Worm (Caenorhabditis elegans) whole organism, L1 larva: ENCODE data around the gene sec-16A.1.

Source experiments
- C16A3.4 ChIP-seq: fragments of 150-350 bp; optimal IDR thresholded peaks from 2 replicates; lab custom pipeline; 2014; ENCODE audit warnings: missing biosample characterization, missing genetic modification characterization
- aly-2 ChIP-seq: fragments of 150-350 bp; optimal IDR thresholded peaks from 2 replicates; lab custom pipeline; 2014; ENCODE audit warnings: missing biosample characterization, missing genetic modification characterization
- blmp-1 ChIP-seq: fragments of 150-350 bp; optimal IDR thresholded peaks from 2 replicates; lab custom pipeline; 2014; ENCODE audit warnings: missing biosample characterization, missing genetic modification characterization
- ceh-63 ChIP-seq: fragments of 200-800 bp; sonication (Bioruptor generic); optimal IDR thresholded peaks from 2 replicates; lab custom pipeline; 2018; ENCODE audit warnings: mild to moderate bottlenecking, missing genetic modification characterization, missing compliant biosample characterization
- efl-1 ChIP-seq, 4 experiments: fragments of 150-350 bp; optimal IDR thresholded peaks in 3 of 4; peaks in 1 of 4; 1 replicate in 1 of 4; 2 replicates in 3 of 4; lab custom pipeline; 2014; ENCODE audit warnings: missing biosample characterization in 2 of 4, missing genetic modification characterization in 2 of 4, missing genetic modification reagents in 2 of 4
- egl-27 ChIP-seq, 2 experiments: fragments of 150-350 bp in 1 of 2; sonication (generic microtip); optimal IDR thresholded peaks; 3 replicates each; lab custom pipeline; 2017 to 2018; ENCODE audit warnings: missing biosample characterization in 2 of 2, missing genetic modification characterization in 2 of 2, missing genetic modification reagents in 2 of 2
- hpl-2 ChIP-seq: fragments of 150-350 bp; optimal IDR thresholded peaks from 2 replicates; lab custom pipeline; 2014; ENCODE audit warnings: missing biosample characterization, missing genetic modification reagents, missing genetic modification characterization
- isw-1 ChIP-seq: fragments of 200-800 bp; sonication (Bioruptor generic); IDR thresholded peaks from 2 replicates; pipeline ENCODE4 v1.3.6; 2022; ENCODE audit warnings: missing genetic modification characterization, missing compliant biosample characterization
- lin-14 ChIP-seq: fragments of 200-800 bp; sonication (Bioruptor generic); optimal IDR thresholded peaks from 2 replicates; lab custom pipeline; 2018; ENCODE audit warnings: mild to moderate bottlenecking, missing genetic modification characterization, moderate library complexity, missing compliant biosample characterization
- lin-39 ChIP-seq: fragments of 150-350 bp; optimal IDR thresholded peaks from 2 replicates; lab custom pipeline; 2014; ENCODE audit warnings: missing biosample characterization, missing genetic modification reagents, missing genetic modification characterization
- mab-9 ChIP-seq: fragments of 200-800 bp; sonication (Bioruptor generic); IDR thresholded peaks from 2 replicates; pipeline ENCODE4 v1.3.6; 2022; ENCODE audit warnings: missing genetic modification reagents, missing genetic modification characterization, missing compliant biosample characterization
- mep-1 ChIP-seq: fragments of 150-350 bp; optimal IDR thresholded peaks from 2 replicates; lab custom pipeline; 2014; ENCODE audit warnings: missing biosample characterization, missing genetic modification characterization
- nhr-20 ChIP-seq: sonication (generic microtip); optimal IDR thresholded peaks from 2 replicates; lab custom pipeline; 2016; ENCODE audit warnings: mild to moderate bottlenecking, missing genetic modification characterization, missing compliant biosample characterization
- nhr-77 ChIP-seq: fragments of 150-350 bp; optimal IDR thresholded peaks from 2 replicates; lab custom pipeline; 2014; ENCODE audit warnings: missing biosample characterization, missing genetic modification characterization
- pag-3 ChIP-seq: sonication (generic microtip); optimal IDR thresholded peaks from 2 replicates; lab custom pipeline; 2017; ENCODE audit warnings: missing genetic modification characterization, mild to moderate bottlenecking, missing compliant biosample characterization, antibody characterized with exemption, borderline replicate concordance; ENCODE audit not compliant: insufficient read depth
- rnt-1 ChIP-seq: sonication (generic microtip); optimal IDR thresholded peaks from 2 replicates; lab custom pipeline; 2016; ENCODE audit warnings: mild to moderate bottlenecking, missing genetic modification characterization, moderate library complexity, missing compliant biosample characterization
- sup-37 ChIP-seq: fragments of 200-800 bp; sonication (Bioruptor generic); optimal IDR thresholded peaks from 2 replicates; lab custom pipeline; 2018; ENCODE audit warnings: mild to moderate bottlenecking, missing genetic modification characterization, missing compliant biosample characterization
- unc-86 ChIP-seq: sonication (generic microtip); optimal IDR thresholded peaks from 2 replicates; lab custom pipeline; 2016; ENCODE audit warnings: missing genetic modification characterization, missing compliant biosample characterization
- ztf-11 ChIP-seq, 2 experiments: sonication (generic microtip); optimal IDR thresholded peaks; 2 replicates each; lab custom pipeline; 2016 to 2017; ENCODE audit warnings: missing genetic modification characterization in 2 of 2, missing biosample characterization in 1 of 2, missing compliant biosample characterization in 1 of 2

Gene sec-16A.1

ce11 chrIII:9173239-9173638, 47.6 kb downstream of the sec-16A.1 start (continued):
- TF ChIP-seq isw-1 = no peak

DNA sequence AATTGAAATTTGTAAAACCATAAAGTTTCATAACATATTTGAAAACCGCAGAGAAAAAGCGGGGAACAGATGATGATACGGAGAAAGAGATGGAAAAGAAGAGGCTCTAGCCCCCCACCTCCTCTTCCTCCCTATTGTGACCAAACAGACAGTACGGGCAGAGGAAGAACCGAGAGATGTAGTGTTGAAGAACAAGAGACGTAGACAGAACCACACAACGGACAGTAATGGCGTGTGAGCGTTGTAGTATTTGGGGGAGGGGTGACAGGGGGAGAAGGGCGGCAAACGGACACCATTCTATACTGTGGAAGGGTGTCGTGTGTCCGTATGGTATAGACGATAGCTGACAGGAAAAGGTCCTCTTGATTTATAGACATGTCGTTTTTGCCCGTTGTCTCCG, 50.4 kb downstream of the sec-16A.1 start:
- TF ChIP-seq blmp-1 (peak; percentile 43), mep-1 (peak; percentile 2), rnt-1 (tag; lab: Kevin White, UChicago) (peak; percentile 6), ztf-11 (tag; optimal IDR thresholded peaks at IDR 0.05; lab: Kevin White, UChicago) (peak in 1 of 2 experiments; percentile 18), hpl-2 (GFP tag; lab: Kevin White, UChicago) (no peak), C16A3.4 (tag; lab: Kevin White, UChicago) (no peak), lin-14 (peak; percentile 29), nhr-20 (tag; lab: Kevin White, UChicago) (peak; percentile 11)

DNA sequence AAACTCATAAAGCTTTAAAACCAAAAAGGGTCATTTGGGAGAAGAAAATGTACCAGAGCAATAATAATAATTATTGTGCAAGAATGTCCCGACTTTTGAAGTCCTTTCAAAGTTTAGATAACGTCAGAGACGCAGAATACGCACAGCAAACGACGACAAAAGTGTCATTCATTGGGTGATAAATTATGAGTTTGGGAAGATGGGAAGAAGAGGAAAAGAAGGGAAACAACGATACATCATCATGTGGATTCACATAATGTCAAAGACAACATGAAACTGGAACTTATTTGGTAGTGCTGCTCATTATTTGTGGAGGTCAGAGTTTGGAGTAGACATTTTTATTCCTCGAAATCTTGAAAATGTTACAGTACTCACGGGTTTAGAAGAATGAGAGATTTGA, 52.2 kb downstream of the sec-16A.1 start:
- no peak for TF ChIP-seq sup-37 (GFP tag; lab: Kevin White, UChicago)
- TF ChIP-seq lin-39 (tag; lab: Kevin White, UChicago) = no peak
- no peak for TF ChIP-seq aly-2 (tag; lab: Kevin White, UChicago)
- TF ChIP-seq egl-27 (tag; optimal IDR thresholded peaks at IDR 0.05; lab: Kevin White, UChicago) = no peak
- TF ChIP-seq unc-86 (tag; lab: Kevin White, UChicago) = no peak
- TF ChIP-seq pag-3 (tag; lab: Kevin White, UChicago) = no peak
- TF ChIP-seq nhr-77 (tag; lab: Kevin White, UChicago) = no peak
- no peak for TF ChIP-seq isw-1
- TF ChIP-seq mab-9 = no peak
- TF ChIP-seq ceh-63 (GFP tag; lab: Kevin White, UChicago) = no peak
- no peak for TF ChIP-seq efl-1 (optimal IDR thresholded peaks at IDR 0.05; lab: Kevin White, UChicago)
- TF ChIP-seq efl-1 (GFP tag; optimal IDR thresholded peaks at IDR 0.05 in 1 of 2; lab: Kevin White, UChicago) = no peak
- no peak for TF ChIP-seq blmp-1
- TF ChIP-seq, all 84 proteins: peak for 0
